Worm (Caenorhabditis elegans) whole organism, midembryonic: ENCODE results near the gene trpa-1.

Experiments
- cog-1 ChIP-seq: sonication (generic microtip); optimal IDR thresholded peaks from 2 replicates; lab custom pipeline; 2016; ENCODE audit warnings: missing genetic modification characterization, missing compliant biosample characterization
- flt-1 ChIP-seq: fragments of 200-800 bp; sonication (Bioruptor generic); IDR thresholded peaks from 2 replicates; pipeline ENCODE4 v1.3.6; 2022; ENCODE audit warnings: missing genetic modification characterization, missing compliant biosample characterization

- TF ChIP-seq cog-1 (no peak), flt-1 (GFP tag; lab: Robert Waterston, UW) (no peak)
Observed at ce11 chrIV:11858142-11858541, 6.2 kb upstream of the trpa-1 start, which contains the start of gene let-92.
